Fruit fly (Drosophila melanogaster) whole organism, wandering third instar larva: ENCODE results near the gene Gr36c.

ENCODE experiments used
- CG32264 ChIP-seq: fragments of 200-800 bp; sonication (Bioruptor generic); optimal IDR thresholded peaks from 2 replicates; lab custom pipeline; 2016; ENCODE audit warnings: missing biosample characterization, missing genetic modification characterization
- CG9705 ChIP-seq: fragments of 200-800 bp; sonication (Bioruptor generic); optimal IDR thresholded peaks from 2 replicates; lab custom pipeline; 2018; ENCODE audit warnings: missing biosample characterization, mild to moderate bottlenecking, missing genetic modification characterization
- CrebA ChIP-seq: fragments of 200-800 bp; sonication (Bioruptor generic); optimal IDR thresholded peaks from 2 replicates; lab custom pipeline; 2016; ENCODE audit warnings: missing biosample characterization, mild to moderate bottlenecking, missing genetic modification characterization, borderline replicate concordance
- Dfd ChIP-seq: fragments of >200 bp; optimal IDR thresholded peaks from 2 replicates; lab custom pipeline; 2017; ENCODE audit warnings: missing biosample characterization, missing genetic modification characterization
- GATAd ChIP-seq: sonication (Bioruptor generic); optimal IDR thresholded peaks from 2 replicates; lab custom pipeline; 2016; ENCODE audit warnings: missing biosample characterization, missing genetic modification characterization
- HLH106 ChIP-seq: fragments of 200-800 bp; optimal IDR thresholded peaks from 3 replicates; lab custom pipeline; 2019; ENCODE audit warnings: missing biosample characterization, mild to moderate bottlenecking, missing genetic modification characterization, moderate library complexity
- Hnf4 ChIP-seq: fragments of 200-800 bp; sonication (Bioruptor generic); optimal IDR thresholded peaks from 2 replicates; lab custom pipeline; 2016; ENCODE audit warnings: missing biosample characterization, mild to moderate bottlenecking, missing genetic modification characterization
- Mio ChIP-seq: sonication (Bioruptor generic); optimal IDR thresholded peaks from 2 replicates; lab custom pipeline; 2016; ENCODE audit warnings: missing biosample characterization, missing genetic modification characterization
- Myc ChIP-seq: fragments of >200 bp; optimal IDR thresholded peaks from 2 replicates; lab custom pipeline; 2017
- N ChIP-seq: fragments of >200 bp; optimal IDR thresholded peaks from 2 replicates; lab custom pipeline; 2018; ENCODE audit warnings: missing biosample characterization, missing external identifiers, missing genetic modification characterization
- OdsH ChIP-seq: fragments of 200-800 bp; sonication (Bioruptor generic); optimal IDR thresholded peaks from 2 replicates; lab custom pipeline; 2016; ENCODE audit warnings: missing biosample characterization, mild to moderate bottlenecking, missing genetic modification characterization
- Rel ChIP-seq, 2 experiments: fragments of 200-800 bp; sonication (Bioruptor generic) in 1 of 2; optimal IDR thresholded peaks; 2 replicates in 1 of 2; 3 replicates in 1 of 2; lab custom pipeline; 2016 to 2019; ENCODE audit warnings: mild to moderate bottlenecking in 2 of 2, missing biosample characterization in 2 of 2, missing genetic modification characterization in 2 of 2, moderate library complexity in 1 of 2
- Sp1 ChIP-seq: fragments of 200-800 bp; sonication (Bioruptor generic); optimal IDR thresholded peaks from 3 replicates; lab custom pipeline; 2019; ENCODE audit warnings: missing biosample characterization, mild to moderate bottlenecking, missing genetic modification characterization, moderate library complexity
- Vsx2 ChIP-seq: fragments of 200-300, 225-300 bp; sonication (Bioruptor generic); optimal IDR thresholded peaks from 2 replicates; lab custom pipeline; 2018; ENCODE audit warnings: missing biosample characterization, missing genetic modification characterization; ENCODE audit not compliant: partially characterized antibody
- brk ChIP-seq: fragments of 200-800 bp; sonication (Bioruptor generic); optimal IDR thresholded peaks from 2 replicates; lab custom pipeline; 2016; ENCODE audit warnings: missing biosample characterization, mild to moderate bottlenecking, missing genetic modification characterization
- dl ChIP-seq, 2 experiments: fragments of 175-275, 200-275 bp in 1 of 2; fragments of 200-275 bp in 1 of 2; sonication (Bioruptor generic); optimal IDR thresholded peaks; lab custom pipeline; 2018; ENCODE audit warnings: mild to moderate bottlenecking in 2 of 2, missing biosample characterization in 2 of 2, missing genetic modification characterization in 2 of 2, moderate library complexity in 2 of 2; ENCODE audit not compliant: partially characterized antibody in 2 of 2, insufficient read depth in 1 of 2
- dmrt93B ChIP-seq: fragments of 200-800 bp; sonication (Bioruptor generic); optimal IDR thresholded peaks from 2 replicates; lab custom pipeline; 2018; ENCODE audit warnings: missing biosample characterization, mild to moderate bottlenecking, missing genetic modification characterization
- dsf ChIP-seq: sonication (Bioruptor generic); optimal IDR thresholded peaks from 2 replicates; lab custom pipeline; 2016; ENCODE audit warnings: missing biosample characterization, missing genetic modification characterization, borderline replicate concordance
- ey ChIP-seq: fragments of 200-800 bp; sonication (Bioruptor generic); optimal IDR thresholded peaks from 2 replicates; lab custom pipeline; 2016; ENCODE audit warnings: missing biosample characterization, missing genetic modification characterization
- foxo ChIP-seq, 2 experiments: fragments of 200-800 bp; sonication (Bioruptor generic); optimal IDR thresholded peaks; 2 replicates in 1 of 2; 3 replicates in 1 of 2; lab custom pipeline; 2016 to 2017; ENCODE audit warnings: missing biosample characterization in 2 of 2, missing genetic modification characterization in 2 of 2
- fru ChIP-seq: fragments of 200-800 bp; sonication (Bioruptor generic); optimal IDR thresholded peaks from 3 replicates; lab custom pipeline; 2016; ENCODE audit warnings: missing biosample characterization, mild to moderate bottlenecking, missing genetic modification characterization
- h ChIP-seq: fragments of 200-800 bp; sonication (Bioruptor generic); optimal IDR thresholded peaks from 3 replicates; lab custom pipeline; 2016; ENCODE audit warnings: missing biosample characterization, mild to moderate bottlenecking, missing genetic modification characterization
- jim ChIP-seq: fragments of 175-275, 200-325 bp; sonication (Bioruptor generic); optimal IDR thresholded peaks from 2 replicates; lab custom pipeline; 2016; ENCODE audit warnings: missing biosample characterization, mild to moderate bottlenecking, missing genetic modification characterization
- lola ChIP-seq: fragments of >200 bp; optimal IDR thresholded peaks from 2 replicates; lab custom pipeline; 2017; ENCODE audit warnings: missing biosample characterization, missing genetic modification characterization
- pan ChIP-seq: fragments of >200 bp; optimal IDR thresholded peaks from 2 replicates; lab custom pipeline; 2017
- psq ChIP-seq: fragments of 200-800 bp; sonication (Bioruptor generic); optimal IDR thresholded peaks from 3 replicates; lab custom pipeline; 2017; ENCODE audit warnings: missing biosample characterization, mild to moderate bottlenecking, missing genetic modification characterization, moderate library complexity
- rgr ChIP-seq: fragments of 200-800 bp; sonication (Bioruptor generic); optimal IDR thresholded peaks from 3 replicates; lab custom pipeline; 2016; ENCODE audit warnings: missing biosample characterization, mild to moderate bottlenecking, missing genetic modification characterization
- sage ChIP-seq: fragments of 200-800 bp; sonication (Bioruptor generic); optimal IDR thresholded peaks from 2 replicates; lab custom pipeline; 2016; ENCODE audit warnings: missing biosample characterization, mild to moderate bottlenecking, missing genetic modification characterization
- sv ChIP-seq: fragments of 200-800 bp; sonication (Bioruptor generic); optimal IDR thresholded peaks from 3 replicates; lab custom pipeline; 2016; ENCODE audit warnings: missing biosample characterization, missing genetic modification characterization
- usp ChIP-seq: fragments of >200 bp; optimal IDR thresholded peaks from 2 replicates; lab custom pipeline; 2017; ENCODE audit warnings: missing biosample characterization, missing genetic modification characterization
- woc ChIP-seq: sonication (Bioruptor generic); optimal IDR thresholded peaks from 2 replicates; lab custom pipeline; 2016; ENCODE audit warnings: missing biosample characterization, mild to moderate bottlenecking, missing genetic modification characterization

The Gr36c gene

DNA sequence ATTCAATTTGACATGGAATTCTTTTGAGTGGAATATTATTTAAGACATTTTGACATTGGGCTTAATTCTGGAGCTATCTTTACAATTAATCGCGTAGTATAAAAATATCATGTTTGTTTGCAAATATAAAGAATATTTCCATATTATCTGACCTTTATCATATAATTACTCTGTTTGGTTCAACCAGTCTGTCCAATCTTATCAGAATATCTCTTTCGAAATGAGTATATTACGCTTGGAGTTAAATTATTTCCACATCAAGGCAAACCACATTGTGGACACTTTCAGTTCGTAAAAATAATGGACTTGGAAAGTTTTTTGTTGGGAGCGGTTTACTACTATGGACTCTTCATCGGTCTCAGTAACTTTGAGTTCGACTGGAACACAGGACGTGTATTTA is at the start of gene Gr36c:
Gr36c (plus strand) TSS at position 301 of the 400 bp plus-strand sequence.
- no peak for TF ChIP-seq dl (GFP tag; optimal IDR thresholded peaks at IDR 0.05; lab: Kevin White, UChicago; ENCODE audit: insufficient read depth in 1 of 2, partially characterized antibody in 2 of 2)
- TF ChIP-seq sv: no peak
- TF ChIP-seq Rel (GFP tag; optimal IDR thresholded peaks at IDR 0.05; lab: Kevin White, UChicago): no peak
- no peak for TF ChIP-seq Rel (tag; optimal IDR thresholded peaks at IDR 0.05; lab: Kevin White, UChicago)
- no peak for TF ChIP-seq OdsH (GFP tag; lab: Kevin White, UChicago)
- no peak for TF ChIP-seq h (GFP tag; lab: Kevin White, UChicago)
- TF ChIP-seq rgr (GFP tag; lab: Kevin White, UChicago): no peak
- TF ChIP-seq pan (lab: Kevin White, UChicago): no peak
- no peak for TF ChIP-seq CG32264 (GFP tag; lab: Kevin White, UChicago)
- no peak for TF ChIP-seq foxo (GFP tag; optimal IDR thresholded peaks at IDR 0.05; lab: Kevin White, UChicago)
- no peak for TF ChIP-seq sage (GFP tag; lab: Kevin White, UChicago)
- TF ChIP-seq jim (GFP tag; lab: Kevin White, UChicago): no peak
- TF ChIP-seq, all 38 proteins: peak for 0

DNA sequence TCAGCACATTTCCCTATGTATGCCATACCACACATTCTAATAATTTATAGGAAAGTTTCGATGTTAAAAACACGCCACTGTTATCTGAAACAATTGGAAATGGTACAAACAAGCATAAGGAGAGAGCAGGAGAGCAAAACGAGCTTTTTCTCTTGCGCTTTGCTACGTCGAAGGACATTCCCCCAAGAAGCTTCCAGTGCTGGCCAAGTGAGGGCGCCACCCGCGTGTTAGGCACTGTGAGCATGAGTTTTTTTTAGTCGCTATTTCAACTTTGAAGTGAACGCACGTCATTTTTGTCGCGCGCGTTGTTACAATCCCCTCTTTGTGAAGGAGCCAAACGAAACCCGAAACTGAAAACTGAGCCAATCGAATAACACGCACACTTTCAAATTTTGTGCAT is 49.3 kb upstream of the Gr36c start, which contains the start of the genes CG34106 and beat-IIIa:
CG34106 (plus strand) TSS at position 230 of the 400 bp plus-strand sequence.
beat-IIIa (plus strand) TSS at position 230 of the 400 bp plus-strand sequence.
- TF ChIP-seq brk (GFP tag; lab: Kevin White, UChicago) (no peak), Hnf4 (GFP tag; lab: Kevin White, UChicago) (no peak), Myc (lab: Kevin White, UChicago) (no peak), foxo (GFP tag; optimal IDR thresholded peaks at IDR 0.05; lab: Kevin White, UChicago) (no peak), dmrt93B (GFP tag; lab: Kevin White, UChicago) (no peak), GATAd (no peak), dl (GFP tag; optimal IDR thresholded peaks at IDR 0.05; lab: Kevin White, UChicago; ENCODE audit: insufficient read depth in 1 of 2, partially characterized antibody in 2 of 2) (no peak), CG32264 (GFP tag; lab: Kevin White, UChicago) (no peak), OdsH (GFP tag; lab: Kevin White, UChicago) (no peak), Vsx2 (GFP tag; lab: Kevin White, UChicago) (no peak)

DNA sequence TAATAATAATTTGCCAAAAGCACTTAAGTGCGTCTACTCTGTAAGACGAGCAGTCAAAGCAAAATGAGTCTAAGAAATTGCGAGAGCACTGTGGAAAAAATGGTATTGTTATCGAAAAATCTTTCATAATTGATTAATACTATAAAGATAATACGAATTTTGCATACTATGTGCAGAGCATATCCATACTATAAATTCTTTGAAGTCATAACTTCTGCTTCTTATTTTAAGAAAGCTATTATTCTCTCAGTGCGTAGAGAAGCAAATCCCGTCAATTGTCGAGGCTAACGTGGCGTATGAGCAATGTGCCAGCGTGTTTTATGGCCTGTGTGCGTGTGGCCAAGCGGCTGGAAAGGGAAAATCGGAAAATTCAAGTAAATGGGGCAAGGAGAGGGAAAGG is 20.5 kb upstream of the Gr36c start:
- TF ChIP-seq rgr (GFP tag; lab: Kevin White, UChicago): no peak
- TF ChIP-seq dsf: no peak
- TF ChIP-seq Hnf4 (GFP tag; lab: Kevin White, UChicago): no peak
- TF ChIP-seq CG9705: no peak
- TF ChIP-seq Myc (lab: Kevin White, UChicago): no peak
- TF ChIP-seq HLH106 (tag; lab: Kevin White, UChicago): no peak
- no peak for TF ChIP-seq dl (GFP tag; optimal IDR thresholded peaks at IDR 0.05; lab: Kevin White, UChicago; ENCODE audit: insufficient read depth in 1 of 2, partially characterized antibody in 2 of 2)
- TF ChIP-seq psq: no peak
- TF ChIP-seq sv: no peak
- TF ChIP-seq CrebA (GFP tag; lab: Kevin White, UChicago): no peak
- TF ChIP-seq usp (GFP tag; lab: Kevin White, UChicago): no peak
- TF ChIP-seq woc (GFP tag; lab: Kevin White, UChicago): no peak

DNA sequence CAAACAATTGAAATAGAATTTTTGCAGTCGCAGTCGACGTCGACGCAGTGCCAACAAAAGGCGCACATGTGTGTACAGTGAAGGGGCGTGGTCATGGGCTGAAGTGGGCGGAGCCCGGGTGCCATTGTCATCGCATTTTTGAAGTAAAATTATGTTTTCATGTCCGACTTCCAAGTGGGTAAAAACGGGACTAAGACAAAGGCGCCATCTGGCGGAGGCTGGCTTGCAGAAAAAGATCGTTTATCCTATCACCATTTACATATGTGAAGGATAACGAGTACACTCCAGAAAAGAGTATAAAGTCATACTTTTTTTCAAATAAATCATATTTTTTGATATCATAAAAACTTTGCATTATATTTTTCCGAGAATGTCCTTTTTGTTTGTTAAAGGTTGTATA is 16.8 kb upstream of the Gr36c start:
- TF ChIP-seq Sp1 (GFP tag; lab: Kevin White, UChicago): no peak
- no peak for TF ChIP-seq sage (GFP tag; lab: Kevin White, UChicago)
- TF ChIP-seq jim (GFP tag; lab: Kevin White, UChicago): no peak
- TF ChIP-seq Vsx2 (GFP tag; lab: Kevin White, UChicago): no peak
- TF ChIP-seq lola (GFP tag; lab: Kevin White, UChicago): no peak
- no peak for TF ChIP-seq sv
- no peak for TF ChIP-seq Myc (lab: Kevin White, UChicago)
- no peak for TF ChIP-seq Mio (GFP tag; lab: Kevin White, UChicago)
- TF ChIP-seq CG9705: no peak
- TF ChIP-seq fru (GFP tag; lab: Kevin White, UChicago): no peak
- no peak for TF ChIP-seq HLH106 (tag; lab: Kevin White, UChicago)

DNA sequence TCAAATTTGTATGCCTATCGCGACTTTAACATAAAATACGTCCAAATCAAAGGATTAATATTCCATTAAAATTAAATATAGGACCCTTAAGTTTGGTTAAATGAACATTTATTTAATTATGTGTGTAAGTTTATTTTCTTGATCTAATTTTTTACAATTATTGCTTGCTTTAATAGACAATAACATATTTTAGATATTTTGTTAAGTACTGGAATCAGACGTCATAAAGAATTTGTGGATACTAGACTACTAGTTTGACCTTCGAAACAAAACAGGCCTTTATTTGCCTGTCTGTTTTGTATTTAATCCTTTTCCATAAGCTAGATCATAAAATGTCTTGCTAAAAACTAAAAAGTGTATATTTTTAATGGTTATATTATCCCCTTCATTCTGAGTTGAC is 7.0 kb upstream of the Gr36c start, which contains the start of gene CG34169:
CG34169 (plus strand) TSS at position 301 of the 400 bp plus-strand sequence.
- TF ChIP-seq ey (GFP tag; lab: Kevin White, UChicago) (no peak), Vsx2 (GFP tag; lab: Kevin White, UChicago) (no peak), fru (GFP tag; lab: Kevin White, UChicago) (no peak), jim (GFP tag; lab: Kevin White, UChicago) (no peak), woc (GFP tag; lab: Kevin White, UChicago) (no peak), Dfd (GFP tag; lab: Kevin White, UChicago) (no peak), OdsH (GFP tag; lab: Kevin White, UChicago) (no peak), N (GFP tag; lab: Kevin White, UChicago) (no peak), lola (GFP tag; lab: Kevin White, UChicago) (no peak), h (GFP tag; lab: Kevin White, UChicago) (no peak), CrebA (GFP tag; lab: Kevin White, UChicago) (no peak), Rel (GFP tag; optimal IDR thresholded peaks at IDR 0.05; lab: Kevin White, UChicago) (no peak), Rel (tag; optimal IDR thresholded peaks at IDR 0.05; lab: Kevin White, UChicago) (no peak), psq (no peak), pan (lab: Kevin White, UChicago) (no peak)
